Fruit fly (Drosophila melanogaster): ENCODE measurements around the gene Hsc70-4.

Hsc70-4 gene

dm6 chr3R:15287763-15288162 lies 45.3 kb downstream of the Hsc70-4 start (continued):
- TF ChIP-seq CG4328 (GFP tag; optimal IDR thresholded peaks at IDR 0.05) (no peak), usp (GFP tag; optimal IDR thresholded peaks at IDR 0.05) (no peak), CG11560 (tag; IDR thresholded peaks at IDR 0.05) (no peak), Hr51 (GFP tag; optimal IDR thresholded peaks at IDR 0.05) (peak in 1 of 2 experiments; percentile 7), CG12219 (GFP tag; optimal IDR thresholded peaks at IDR 0.05) (no peak), CG1602 (GFP tag; optimal IDR thresholded peaks at IDR 0.05) (no peak), croc (GFP tag; conservative IDR thresholded peaks at IDR 0.05) (no peak), CG10147 (GFP tag; optimal IDR thresholded peaks at IDR 0.05) (no peak), CG17359 (tag; optimal IDR thresholded peaks at IDR 0.05) (no peak), CG3995 (GFP tag; optimal IDR thresholded peaks at IDR 0.05) (peak; percentile 24), B-H1 (GFP tag; IDR thresholded peaks at IDR 0.05) (no peak), shn (GFP tag; optimal IDR thresholded peaks at IDR 0.05) (peak; percentile 4), CG18599 (GFP tag; optimal IDR thresholded peaks at IDR 0.05) (no peak), Ravus (GFP tag; IDR thresholded peaks at IDR 0.05) (no peak), repo (GFP tag; optimal IDR thresholded peaks at IDR 0.05) (no peak), Dfd (GFP tag; optimal IDR thresholded peaks at IDR 0.05) (no peak), gem (tag; optimal IDR thresholded peaks at IDR 0.05) (no peak), CG7357 (GFP tag; IDR thresholded peaks at IDR 0.05) (no peak), org-1 (GFP tag; optimal IDR thresholded peaks at IDR 0.05) (no peak), H2.0 (GFP tag; IDR thresholded peaks at IDR 0.05) (no peak), disco-r (GFP tag; optimal IDR thresholded peaks at IDR 0.05) (no peak), ash1 (GFP tag; optimal IDR thresholded peaks at IDR 0.05) (no peak), CG10565 (GFP tag; optimal IDR thresholded peaks at IDR 0.05) (no peak), CG13624 (GFP tag; optimal IDR thresholded peaks at IDR 0.05) (peak; percentile 4), jumu (GFP tag; optimal IDR thresholded peaks at IDR 0.05) (peak; percentile 46), bbx (GFP tag; IDR thresholded peaks at IDR 0.05; ENCODE audit: partially characterized antibody) (no peak), gfzf (GFP tag; optimal IDR thresholded peaks at IDR 0.05) (peak; percentile 97), Hr3 (GFP tag; optimal IDR thresholded peaks at IDR 0.05) (no peak), CG17829 (tag; optimal IDR thresholded peaks at IDR 0.05) (peak; percentile 54), CoRest (tag; optimal IDR thresholded peaks at IDR 0.05) (peak; percentile 43), ind (GFP tag; optimal IDR thresholded peaks at IDR 0.05) (no peak), NC2β (GFP tag; optimal IDR thresholded peaks at IDR 0.05) (no peak), CG34376 (GFP tag; optimal IDR thresholded peaks at IDR 0.05) (no peak), insv (GFP tag; optimal IDR thresholded peaks at IDR 0.05) (peak in 1 of 2 experiments; percentile 50), nerfin-1 (tag; optimal IDR thresholded peaks at IDR 0.05) (peak; percentile 23), chn (GFP tag; optimal IDR thresholded peaks at IDR 0.05) (peak; percentile 45), ci (GFP tag; IDR thresholded peaks at IDR 0.05) (no peak), unpg (GFP tag; optimal IDR thresholded peaks at IDR 0.05) (no peak), CG12071 (GFP tag; optimal IDR thresholded peaks at IDR 0.05) (no peak), lab (GFP tag; optimal IDR thresholded peaks at IDR 0.05) (no peak), CG16813 (GFP tag; IDR thresholded peaks at IDR 0.05; ENCODE audit: partially characterized antibody) (no peak), CG11247 (GFP tag; IDR thresholded peaks at IDR 0.05) (no peak), fru (optimal IDR thresholded peaks at IDR 0.05) (no peak), Drgx (GFP tag; IDR thresholded peaks at IDR 0.05) (no peak), bab2 (GFP tag; optimal IDR thresholded peaks at IDR 0.05) (no peak), sc (optimal IDR thresholded peaks at IDR 0.05) (no peak), sc (GFP tag; optimal IDR thresholded peaks at IDR 0.05) (no peak), yki (optimal IDR thresholded peaks at IDR 0.05) (no peak), cg (GFP tag; optimal IDR thresholded peaks at IDR 0.05) (peak; percentile 13), Antp (GFP tag; optimal IDR thresholded peaks at IDR 0.05) (no peak), mirr (GFP tag; optimal IDR thresholded peaks at IDR 0.05) (peak; percentile 8), zf30C (GFP tag; optimal IDR thresholded peaks at IDR 0.05) (peak; percentile 23), HLH4C (GFP tag; IDR thresholded peaks at IDR 0.05; ENCODE audit: partially characterized antibody) (no peak)
